Worm (Caenorhabditis elegans) whole organism, L2 larva: ENCODE results near the gene B0554.5.

Experiments
- Y55F3AM.14 ChIP-seq: fragments of 200-800 bp; sonication (Bioruptor generic); optimal IDR thresholded peaks from 2 replicates; lab custom pipeline; 2018; ENCODE audit warnings: mild to moderate bottlenecking, missing genetic modification characterization, missing compliant biosample characterization
- ZK546.5 ChIP-seq: sonication (generic microtip); optimal IDR thresholded peaks from 2 replicates; lab custom pipeline; 2017; ENCODE audit warnings: missing biosample characterization, missing genetic modification characterization
- alr-1 ChIP-seq: fragments of 150-350 bp; optimal IDR thresholded peaks from 2 replicates; lab custom pipeline; 2014; ENCODE audit warnings: missing biosample characterization, missing genetic modification characterization
- ama-1 ChIP-seq: fragments of 150-350 bp; optimal IDR thresholded peaks from 2 replicates; lab custom pipeline; 2018; ENCODE audit warnings: inconsistent platforms
- blmp-1 ChIP-seq: sonication (generic microtip); optimal IDR thresholded peaks from 2 replicates; lab custom pipeline; 2017; ENCODE audit warnings: missing genetic modification characterization, mild to moderate bottlenecking, missing compliant biosample characterization, antibody characterized with exemption, moderate library complexity; ENCODE audit not compliant: insufficient read depth
- ceh-16 ChIP-seq: fragments of 150-350 bp; optimal IDR thresholded peaks from 2 replicates; lab custom pipeline; 2014; ENCODE audit warnings: missing biosample characterization, missing genetic modification characterization
- ceh-82 ChIP-seq: fragments of 150-350 bp; optimal IDR thresholded peaks from 2 replicates; lab custom pipeline; 2014; ENCODE audit warnings: missing biosample characterization, missing genetic modification characterization
- crh-2 ChIP-seq: sonication (generic microtip); optimal IDR thresholded peaks from 2 replicates; lab custom pipeline; 2017; ENCODE audit warnings: missing biosample characterization, missing genetic modification characterization
- egl-27 ChIP-seq: sonication (generic microtip); optimal IDR thresholded peaks from 3 replicates; lab custom pipeline; 2017; ENCODE audit warnings: missing biosample characterization, missing genetic modification reagents, missing genetic modification characterization
- elt-1 ChIP-seq: fragments of 150-350 bp; optimal IDR thresholded peaks from 2 replicates; lab custom pipeline; 2014; ENCODE audit warnings: missing biosample characterization, missing genetic modification characterization
- elt-3 ChIP-seq: sonication (generic microtip); optimal IDR thresholded peaks from 2 replicates; lab custom pipeline; 2017; ENCODE audit warnings: missing biosample characterization, missing genetic modification characterization
- fos-1 ChIP-seq: fragments of 150-350 bp; optimal IDR thresholded peaks from 2 replicates; lab custom pipeline; 2014; ENCODE audit warnings: missing biosample characterization, missing genetic modification characterization
- gmeb-1 ChIP-seq: fragments of 150-350 bp; optimal IDR thresholded peaks from 2 replicates; lab custom pipeline; 2014; ENCODE audit warnings: missing biosample characterization, missing genetic modification characterization
- lin-11 ChIP-seq: fragments of 150-350 bp; sonication (generic microtip); optimal IDR thresholded peaks from 2 replicates; lab custom pipeline; 2014; ENCODE audit warnings: missing biosample characterization, missing genetic modification characterization, inconsistent platforms, mixed read lengths
- lin-39 ChIP-seq: fragments of 150-350 bp; optimal IDR thresholded peaks from 2 replicates; lab custom pipeline; 2014; ENCODE audit warnings: missing biosample characterization, missing genetic modification reagents, missing genetic modification characterization
- lsy-2 ChIP-seq, 2 experiments: fragments of 150-350 bp in 1 of 2; sonication (generic microtip) in 1 of 2; optimal IDR thresholded peaks; 2 replicates each; lab custom pipeline; 2014 to 2017; ENCODE audit warnings: missing biosample characterization in 2 of 2, missing genetic modification characterization in 2 of 2
- mab-5 ChIP-seq: fragments of 150-350 bp; optimal IDR thresholded peaks from 2 replicates; lab custom pipeline; 2014; ENCODE audit warnings: missing biosample characterization, missing genetic modification characterization
- mbf-1 ChIP-seq: sonication (generic microtip); optimal IDR thresholded peaks from 2 replicates; lab custom pipeline; 2017; ENCODE audit warnings: missing biosample characterization, missing genetic modification characterization
- mdl-1 ChIP-seq, 2 experiments: fragments of 150-350 bp in 1 of 2; sonication (generic microtip) in 1 of 2; optimal IDR thresholded peaks; 2 replicates each; lab custom pipeline; 2017; ENCODE audit warnings: missing biosample characterization in 2 of 2, missing genetic modification characterization in 2 of 2
- nhr-10 ChIP-seq: sonication (generic microtip); optimal IDR thresholded peaks from 2 replicates; lab custom pipeline; 2017; ENCODE audit warnings: missing biosample characterization, missing genetic modification characterization
- nhr-21 ChIP-seq: fragments of 150-350 bp; optimal IDR thresholded peaks from 2 replicates; lab custom pipeline; 2014; ENCODE audit warnings: missing biosample characterization, missing genetic modification characterization
- nhr-23 ChIP-seq: fragments of 150-350 bp; optimal IDR thresholded peaks from 2 replicates; lab custom pipeline; 2014; ENCODE audit warnings: missing biosample characterization, missing genetic modification reagents, missing genetic modification characterization
- nhr-237 ChIP-seq: fragments of 150-350 bp; optimal IDR thresholded peaks from 2 replicates; lab custom pipeline; 2014; ENCODE audit warnings: missing biosample characterization, missing genetic modification characterization
- nhr-25 ChIP-seq: fragments of 150-350 bp; sonication (generic microtip); optimal IDR thresholded peaks from 3 replicates; lab custom pipeline; 2014; ENCODE audit warnings: missing biosample characterization, missing genetic modification characterization
- nhr-6 ChIP-seq: fragments of 150-350 bp; optimal IDR thresholded peaks from 2 replicates; lab custom pipeline; 2014; ENCODE audit warnings: missing biosample characterization, missing genetic modification characterization
- nhr-77 ChIP-seq: fragments of 150-350 bp; optimal IDR thresholded peaks from 2 replicates; lab custom pipeline; 2014; ENCODE audit warnings: missing biosample characterization, missing genetic modification characterization
- peb-1 ChIP-seq: fragments of 150-350 bp; optimal IDR thresholded peaks from 2 replicates; lab custom pipeline; 2014; ENCODE audit warnings: missing biosample characterization, missing genetic modification characterization
- sem-4 ChIP-seq: fragments of 150-350 bp; optimal IDR thresholded peaks from 2 replicates; lab custom pipeline; 2014; ENCODE audit warnings: missing biosample characterization, missing genetic modification reagents, missing genetic modification characterization
- skn-1 ChIP-seq: sonication (generic microtip); optimal IDR thresholded peaks from 2 replicates; lab custom pipeline; 2017; ENCODE audit warnings: missing biosample characterization, missing genetic modification characterization
- sma-3 ChIP-seq: sonication (generic microtip); optimal IDR thresholded peaks from 2 replicates; lab custom pipeline; 2016; ENCODE audit warnings: missing genetic modification reagents, missing genetic modification characterization, missing compliant biosample characterization
- sma-9 ChIP-seq, 2 experiments: fragments of 150-350 bp in 1 of 2; sonication (generic microtip) in 1 of 2; optimal IDR thresholded peaks; 2 replicates each; lab custom pipeline; 2014 to 2016; ENCODE audit warnings: missing genetic modification characterization in 2 of 2, mild to moderate bottlenecking in 1 of 2, missing biosample characterization in 1 of 2, missing compliant biosample characterization in 1 of 2, missing genetic modification reagents in 1 of 2, moderate library complexity in 1 of 2
- snpc-4 ChIP-seq: fragments of 150-350 bp; optimal IDR thresholded peaks from 2 replicates; lab custom pipeline; 2014; ENCODE audit warnings: missing biosample characterization, missing genetic modification characterization
- unc-39 ChIP-seq: fragments of 150-350 bp; optimal IDR thresholded peaks from 2 replicates; lab custom pipeline; 2014; ENCODE audit warnings: missing biosample characterization, missing genetic modification characterization
- unc-55 ChIP-seq: fragments of 150-350 bp; sonication (generic microtip); optimal IDR thresholded peaks from 3 replicates; lab custom pipeline; 2014; ENCODE audit warnings: missing biosample characterization, missing genetic modification reagents, missing genetic modification characterization
- unc-62 ChIP-seq: fragments of 150-350 bp; optimal IDR thresholded peaks from 2 replicates; lab custom pipeline; 2014; ENCODE audit warnings: missing biosample characterization, missing genetic modification reagents, missing genetic modification characterization
- zag-1 ChIP-seq: fragments of 150-350 bp; optimal IDR thresholded peaks from 2 replicates; lab custom pipeline; 2014; ENCODE audit warnings: missing biosample characterization, missing genetic modification characterization
- ztf-1 ChIP-seq: fragments of 200-800 bp; sonication (Bioruptor generic); conservative IDR thresholded peaks from 2 replicates; pipeline ENCODE4 v1.3.6; 2022; ENCODE audit warnings: missing genetic modification characterization, missing compliant biosample characterization
- ztf-11 ChIP-seq: sonication (generic microtip); optimal IDR thresholded peaks from 2 replicates; lab custom pipeline; 2017; ENCODE audit warnings: missing biosample characterization, missing genetic modification characterization
- ztf-4 ChIP-seq: fragments of 150-350 bp; optimal IDR thresholded peaks from 2 replicates; lab custom pipeline; 2014; ENCODE audit warnings: missing biosample characterization, missing genetic modification characterization

Gene B0554.5

DNA sequence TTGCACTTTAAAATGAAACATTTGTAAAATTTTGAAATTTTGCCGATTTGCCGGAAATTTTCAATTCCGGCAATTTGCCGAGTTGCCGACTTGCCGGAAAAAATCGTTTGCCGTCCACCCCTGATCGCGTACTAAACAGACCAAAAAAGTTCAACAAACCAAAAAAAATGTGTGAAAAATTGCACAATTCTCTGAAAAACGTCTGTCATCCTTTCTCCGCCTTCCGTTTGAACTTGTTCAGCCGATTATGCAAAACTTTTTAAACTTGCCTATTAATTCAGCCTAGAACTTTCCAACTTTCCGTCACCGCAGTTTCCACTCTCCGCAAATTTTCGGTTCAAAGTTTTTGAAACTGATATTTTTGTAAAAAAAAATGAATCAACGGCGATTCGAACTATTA lies at the start of gene B0554.5:
TSS of gene B0554.5 (plus strand) at position 301 of the 400 bp plus-strand sequence.
- TF ChIP-seq ztf-1 (no peak), unc-39 (tag; lab: Kevin White, UChicago) (no peak), skn-1 (tag; lab: Kevin White, UChicago) (no peak), crh-2 (tag; lab: Kevin White, UChicago) (no peak), nhr-10 (tag; lab: Kevin White, UChicago) (no peak), unc-62 (GFP tag; lab: Kevin White, UChicago) (no peak), elt-3 (tag; lab: Kevin White, UChicago) (no peak), sma-3 (GFP tag; lab: Kevin White, UChicago) (no peak), nhr-6 (tag; lab: Kevin White, UChicago) (no peak), elt-1 (tag; lab: Kevin White, UChicago) (no peak), peb-1 (tag; lab: Kevin White, UChicago) (no peak), lin-39 (tag; lab: Kevin White, UChicago) (no peak), unc-55 (GFP tag; lab: Kevin White, UChicago) (no peak), nhr-237 (tag; lab: Kevin White, UChicago) (no peak), ZK546.5 (tag; lab: Kevin White, UChicago) (no peak), mdl-1 (tag; optimal IDR thresholded peaks at IDR 0.05; lab: Kevin White, UChicago) (no peak), nhr-21 (tag; lab: Kevin White, UChicago) (no peak), lin-11 (tag; lab: Kevin White, UChicago) (no peak)

DNA sequence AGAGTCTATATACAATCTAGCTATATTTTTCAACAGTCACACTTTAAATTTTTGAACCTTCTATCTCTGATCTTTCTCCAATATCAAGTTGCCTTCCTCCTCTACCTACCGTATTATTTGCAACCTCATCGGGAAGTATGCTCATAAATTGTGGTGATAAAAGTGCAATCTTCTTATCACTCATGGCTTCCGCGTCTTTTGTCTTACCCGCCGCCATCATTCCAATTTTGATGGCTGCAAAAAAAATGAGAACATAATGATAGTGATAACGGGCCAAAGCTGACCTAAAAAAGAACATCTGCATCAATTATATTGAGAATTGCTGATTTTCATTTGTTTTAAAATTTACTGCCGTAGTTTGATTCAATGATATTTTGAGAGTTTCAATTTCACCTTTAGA lies 47.5 kb upstream of the B0554.5 start:
- TF ChIP-seq fos-1 (tag; lab: Kevin White, UChicago) (peak; percentile 55), Y55F3AM.14 (GFP tag; lab: Kevin White, UChicago) (no peak)

DNA sequence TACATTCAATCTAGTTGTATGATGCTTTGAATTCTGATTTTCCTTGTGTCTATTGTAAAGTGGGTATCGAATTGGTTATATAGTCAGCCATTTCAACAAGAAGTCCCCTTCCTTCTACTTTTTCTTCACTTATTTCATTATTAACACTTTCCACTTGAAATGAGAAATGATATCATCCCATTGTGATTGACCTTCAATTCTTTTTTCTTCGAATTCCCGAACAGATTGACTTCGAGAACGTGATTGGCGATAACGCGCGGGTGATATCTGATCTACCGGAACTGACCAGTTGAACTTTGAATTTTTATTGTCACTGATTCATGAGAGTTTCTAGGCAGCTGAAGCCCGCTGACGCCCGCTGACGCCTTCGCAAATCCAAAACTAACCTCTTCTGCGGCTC lies 46.0 kb upstream of the B0554.5 start:
- TF ChIP-seq nhr-25 = peak; percentile 40
- TF ChIP-seq nhr-21 (tag; lab: Kevin White, UChicago) = peak; percentile 31
- TF ChIP-seq skn-1 (tag; lab: Kevin White, UChicago) = no peak
- TF ChIP-seq fos-1 (tag; lab: Kevin White, UChicago) = peak; percentile 1
- TF ChIP-seq ceh-16 (tag; lab: Kevin White, UChicago) = no peak
- peak; percentile 75 for TF ChIP-seq sma-9 (GFP tag; optimal IDR thresholded peaks at IDR 0.05; lab: Kevin White, UChicago)
- TF ChIP-seq sma-9 (tag; optimal IDR thresholded peaks at IDR 0.05; lab: Kevin White, UChicago) = no peak
- TF ChIP-seq, all 48 proteins: peak for 4

DNA sequence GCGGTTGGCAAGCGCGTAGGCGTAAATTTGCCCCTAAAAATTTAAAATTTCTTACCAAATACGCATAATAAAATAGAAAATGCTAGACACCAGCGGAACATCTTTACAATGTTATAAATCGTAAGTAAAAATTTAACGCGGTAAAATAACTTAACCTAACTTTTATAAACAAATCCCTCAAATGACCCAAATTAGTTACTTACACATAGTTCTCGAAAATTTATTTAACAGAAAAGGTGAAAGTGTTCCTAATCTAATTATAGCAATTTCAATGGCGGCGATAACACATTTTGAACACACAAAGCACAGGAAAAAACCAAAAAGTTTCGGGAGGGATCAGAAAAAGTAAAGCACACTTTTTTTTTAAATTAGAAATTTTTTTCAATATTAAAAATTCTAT lies 44.1 kb upstream of the B0554.5 start, which contains the start of gene mltn-8:
TSS of gene mltn-8 (minus strand) at position 101 of the 400 bp plus-strand sequence.
- TF ChIP-seq sem-4 (no peak), nhr-21 (tag; lab: Kevin White, UChicago) (no peak), lsy-2 (tag; optimal IDR thresholded peaks at IDR 0.05; lab: Kevin White, UChicago) (no peak), ztf-4 (tag; lab: Kevin White, UChicago) (no peak), mab-5 (no peak), ceh-82 (tag; lab: Kevin White, UChicago) (no peak), Y55F3AM.14 (GFP tag; lab: Kevin White, UChicago) (no peak), nhr-25 (no peak), fos-1 (tag; lab: Kevin White, UChicago) (no peak), unc-55 (GFP tag; lab: Kevin White, UChicago) (no peak), lin-39 (tag; lab: Kevin White, UChicago) (no peak), alr-1 (tag; lab: Kevin White, UChicago) (no peak), sma-3 (GFP tag; lab: Kevin White, UChicago) (no peak), ceh-16 (tag; lab: Kevin White, UChicago) (no peak), nhr-10 (tag; lab: Kevin White, UChicago) (no peak), ztf-11 (tag; lab: Kevin White, UChicago) (no peak), nhr-6 (tag; lab: Kevin White, UChicago) (no peak), zag-1 (tag; lab: Kevin White, UChicago) (no peak)
- TF ChIP-seq, all 48 proteins: peak for 0

DNA sequence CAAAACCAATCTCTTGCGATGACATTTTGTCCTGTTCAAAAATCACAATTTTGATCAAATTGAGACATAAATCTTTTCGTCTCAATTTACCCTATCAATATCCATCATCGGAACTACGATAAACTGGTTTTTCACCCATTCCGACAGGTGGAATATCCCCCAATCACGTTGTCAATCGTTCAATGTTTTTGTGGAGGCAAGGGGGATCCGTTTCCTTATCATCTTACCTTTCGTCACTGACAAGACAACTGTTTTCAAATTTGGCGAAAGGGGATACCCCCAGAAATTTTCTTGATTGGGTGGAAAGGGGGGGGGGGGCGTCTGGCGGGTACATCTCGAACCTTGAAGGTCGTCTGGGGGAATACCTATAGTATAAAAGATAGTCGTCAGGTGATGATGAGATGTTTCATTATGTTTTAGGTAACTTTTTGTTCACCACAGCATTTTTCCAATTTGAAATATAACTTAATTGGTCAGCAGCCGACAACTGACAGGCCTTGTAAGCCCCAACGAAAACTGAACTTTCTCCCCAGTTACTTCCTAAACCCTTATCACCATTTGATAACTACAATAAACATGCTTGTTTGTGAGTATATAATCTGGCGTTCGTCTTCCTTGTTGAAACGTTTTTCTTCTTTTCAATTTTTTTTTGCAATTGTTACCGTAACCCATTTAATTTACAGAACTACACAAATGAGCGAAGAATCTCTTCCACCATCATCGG lies 42.9 kb upstream of the B0554.5 start, which contains the start of gene ZK6.8:
TSS of gene ZK6.8 (plus strand) at position 682 of the 724 bp plus-strand sequence.
- TF ChIP-seq ama-1 (lab: Kevin White, UChicago) = no peak
- no peak for TF ChIP-seq nhr-77
- peak; percentile 20 for TF ChIP-seq snpc-4
- peak; percentile 32 for TF ChIP-seq Y55F3AM.14 (GFP tag; lab: Kevin White, UChicago)
- no peak for TF ChIP-seq elt-3 (tag; lab: Kevin White, UChicago)
- TF ChIP-seq blmp-1 (tag; lab: Kevin White, UChicago) = peak; percentile 83
- TF ChIP-seq skn-1 (tag; lab: Kevin White, UChicago) = no peak
- peak; percentile 84 for TF ChIP-seq sma-3 (GFP tag; lab: Kevin White, UChicago)
- TF ChIP-seq gmeb-1 (tag; lab: Kevin White, UChicago) = peak; percentile 54
- no peak for TF ChIP-seq nhr-23
- no peak for TF ChIP-seq peb-1 (tag; lab: Kevin White, UChicago)
- no peak for TF ChIP-seq unc-55 (GFP tag; lab: Kevin White, UChicago)
- peak; percentile 92 for TF ChIP-seq nhr-25
- TF ChIP-seq mdl-1 (tag; optimal IDR thresholded peaks at IDR 0.05; lab: Kevin White, UChicago) = peak; percentile 26 to 57
- no peak for TF ChIP-seq ceh-82 (tag; lab: Kevin White, UChicago)
- peak; percentile 99 for TF ChIP-seq sma-9 (GFP tag; optimal IDR thresholded peaks at IDR 0.05; lab: Kevin White, UChicago)
- no peak for TF ChIP-seq sma-9 (tag; optimal IDR thresholded peaks at IDR 0.05; lab: Kevin White, UChicago)
- peak; percentile 96 for TF ChIP-seq nhr-21 (tag; lab: Kevin White, UChicago)
- TF ChIP-seq ceh-16 (tag; lab: Kevin White, UChicago) = no peak
- TF ChIP-seq ZK546.5 (tag; lab: Kevin White, UChicago) = no peak
- TF ChIP-seq fos-1 (tag; lab: Kevin White, UChicago) = peak; percentile 22
- peak; percentile 77 for TF ChIP-seq egl-27 (tag; lab: Kevin White, UChicago)
- TF ChIP-seq mbf-1 (tag; lab: Kevin White, UChicago) = no peak
